Worm (Caenorhabditis elegans): Measurements from ENCODE around the gene clec-151.

- TF ChIP-seq gmeb-2 (tag; optimal IDR thresholded peaks at IDR 0.05) (no peak), ceh-30 (tag; optimal IDR thresholded peaks at IDR 0.05) (no peak), rnt-1 (tag; optimal IDR thresholded peaks at IDR 0.05) (no peak), nhr-11 (tag; optimal IDR thresholded peaks at IDR 0.05) (no peak)
Measured at ce11 chrIII:4646246-4646645, 18.0 kb downstream of the clec-151 start, which contains the start of gene pqn-29.
